Worm (Caenorhabditis elegans): ENCODE measurements around the gene str-78.
"Not testable (repeated sequence)": the region's sequence is repeated elsewhere in the genome, so short reads cannot be mapped to it uniquely, and the experiment has no call there.

The str-78 gene

ce11 chrIV:15165602-15166001, 18.6 kb upstream of the str-78 start:
- TF ChIP-seq hlh-1 (tag; optimal IDR thresholded peaks at IDR 0.05) (no peak), flh-1 (GFP tag; optimal IDR thresholded peaks at IDR 0.05) (no peak), ceh-43 (GFP tag; optimal IDR thresholded peaks at IDR 0.05) (no peak), lin-13 (tag; optimal IDR thresholded peaks at IDR 0.05) (no peak), nhr-2 (tag; optimal IDR thresholded peaks at IDR 0.05) (no peak), unc-120 (tag; optimal IDR thresholded peaks at IDR 0.05; ENCODE audit: poor library complexity, severe bottlenecking) (no peak), drap-1 (GFP tag; optimal IDR thresholded peaks at IDR 0.05) (no peak), lin-32 (GFP tag; optimal IDR thresholded peaks at IDR 0.05) (no peak), unc-39 (tag; optimal IDR thresholded peaks at IDR 0.05) (no peak), nhr-28 (tag; optimal IDR thresholded peaks at IDR 0.05) (no peak), mep-1 (tag; optimal IDR thresholded peaks at IDR 0.05) (no peak), ceh-83 (GFP tag; optimal IDR thresholded peaks at IDR 0.05) (no peak), nhr-12 (tag; optimal IDR thresholded peaks at IDR 0.05) (no peak), snpc-4 (tag; optimal IDR thresholded peaks at IDR 0.05) (no peak), sptf-1 (tag; optimal IDR thresholded peaks at IDR 0.05) (no peak), nhr-237 (tag; optimal IDR thresholded peaks at IDR 0.05) (no peak)

- TF ChIP-seq pha-4 (tag; optimal IDR thresholded peaks at IDR 0.05), result no peak
- no peak for TF ChIP-seq unc-120 (tag; optimal IDR thresholded peaks at IDR 0.05; ENCODE audit: poor library complexity, severe bottlenecking)
- no peak for TF ChIP-seq ceh-83 (GFP tag; optimal IDR thresholded peaks at IDR 0.05)
- no peak for TF ChIP-seq flh-1 (GFP tag; optimal IDR thresholded peaks at IDR 0.05)
- no peak for TF ChIP-seq mab-5 (tag; optimal IDR thresholded peaks at IDR 0.05)
These were observed 6.2 kb downstream of the str-78 start, which contains the start of gene srg-51 for ce11 chrIV:15140832-15141231. TSS of gene srg-51 (minus strand) at chrIV:15140932.

- TF ChIP-seq cnd-1 (tag; optimal IDR thresholded peaks at IDR 0.05); ceh-43 (GFP tag; optimal IDR thresholded peaks at IDR 0.05); lsy-2 (tag; optimal IDR thresholded peaks at IDR 0.05): not testable (repeated sequence)
These were observed 13.1 kb downstream of the str-78 start, which contains the start of gene M199.8 for ce11 chrIV:15133899-15134298. TSS of gene M199.8 (minus strand) at chrIV:15133999.

- no peak for TF ChIP-seq pha-4 (tag; optimal IDR thresholded peaks at IDR 0.05)
- no peak for TF ChIP-seq sptf-1 (tag; optimal IDR thresholded peaks at IDR 0.05)
- no peak for TF ChIP-seq ztf-11 (tag; optimal IDR thresholded peaks at IDR 0.05)
- TF ChIP-seq mls-2 (tag; optimal IDR thresholded peaks at IDR 0.05), result no peak
- no peak for TF ChIP-seq sem-2 (GFP tag; optimal IDR thresholded peaks at IDR 0.05)
- TF ChIP-seq unc-62 (GFP tag; optimal IDR thresholded peaks at IDR 0.05), result no peak
- TF ChIP-seq cnd-1 (tag; optimal IDR thresholded peaks at IDR 0.05), result no peak
- no peak for TF ChIP-seq drap-1 (GFP tag; optimal IDR thresholded peaks at IDR 0.05)
- TF ChIP-seq elt-1 (tag; optimal IDR thresholded peaks at IDR 0.05; ENCODE audit: borderline replicate concordance, insufficient read depth), result no peak
- TF ChIP-seq lin-13 (tag; optimal IDR thresholded peaks at IDR 0.05), result no peak
- no peak for TF ChIP-seq nhr-28 (tag; optimal IDR thresholded peaks at IDR 0.05)
- TF ChIP-seq nhr-237 (tag; optimal IDR thresholded peaks at IDR 0.05), result no peak
- no peak for TF ChIP-seq ham-2 (GFP tag; optimal IDR thresholded peaks at IDR 0.05)
- TF ChIP-seq blmp-1 (tag; optimal IDR thresholded peaks at IDR 0.05), result no peak
- TF ChIP-seq mab-5 (tag; optimal IDR thresholded peaks at IDR 0.05), result no peak
- no peak for TF ChIP-seq hlh-1 (tag; optimal IDR thresholded peaks at IDR 0.05)
- TF ChIP-seq ceh-39 (tag; optimal IDR thresholded peaks at IDR 0.05), result no peak
- no peak for TF ChIP-seq ces-1 (GFP tag; optimal IDR thresholded peaks at IDR 0.05)
These were observed 15.3 kb downstream of the str-78 start, which contains the start of gene col-135 for ce11 chrIV:15131697-15132096. TSS of gene col-135 (minus strand) at chrIV:15131797.

- no peak for TF ChIP-seq nhr-76 (tag; optimal IDR thresholded peaks at IDR 0.05)
- TF ChIP-seq zip-8 (tag; optimal IDR thresholded peaks at IDR 0.05), result no peak
- no peak for TF ChIP-seq elt-3 (tag; optimal IDR thresholded peaks at IDR 0.05)
- TF ChIP-seq ztf-11 (tag; optimal IDR thresholded peaks at IDR 0.05), result no peak
- TF ChIP-seq sptf-1 (tag; optimal IDR thresholded peaks at IDR 0.05), result no peak
- no peak for TF ChIP-seq M03D4.4 (tag; optimal IDR thresholded peaks at IDR 0.05)
- no peak for TF ChIP-seq drap-1 (GFP tag; optimal IDR thresholded peaks at IDR 0.05)
- TF ChIP-seq lsy-2 (tag; optimal IDR thresholded peaks at IDR 0.05), result no peak
- TF ChIP-seq mls-2 (tag; optimal IDR thresholded peaks at IDR 0.05), result no peak
- TF ChIP-seq unc-62 (GFP tag; optimal IDR thresholded peaks at IDR 0.05), result no peak
- no peak for TF ChIP-seq tbx-8 (GFP tag; optimal IDR thresholded peaks at IDR 0.05)
- TF ChIP-seq mep-1 (tag; optimal IDR thresholded peaks at IDR 0.05), result no peak
- no peak for TF ChIP-seq ceh-83 (GFP tag; optimal IDR thresholded peaks at IDR 0.05)
- TF ChIP-seq blmp-1 (tag; optimal IDR thresholded peaks at IDR 0.05), result no peak
These were observed 19.3 kb downstream of the str-78 start, which contains the start of gene M199.9 for ce11 chrIV:15127731-15128130. TSS of gene M199.9 (minus strand) at chrIV:15127831.
